Fruit fly (Drosophila melanogaster) whole organism, embryonic: ENCODE data around the gene LysRS.

Experiments
- Antp ChIP-seq: fragments of 200-800 bp; sonication (Bioruptor generic); optimal IDR thresholded peaks from 3 replicates; lab custom pipeline; 2016; ENCODE audit warnings: missing biosample characterization, missing genetic modification characterization
- BtbVII ChIP-seq: fragments of 200-800 bp; sonication (Bioruptor generic); optimal IDR thresholded peaks from 3 replicates; lab custom pipeline; 2017; ENCODE audit warnings: missing biosample characterization, mild to moderate bottlenecking, missing genetic modification characterization
- C15 ChIP-seq: fragments of 200-800 bp; sonication (Bioruptor generic); IDR thresholded peaks from 3 replicates; pipeline ENCODE4 v1.3.6; 2022; ENCODE audit warnings: missing biosample characterization, missing genetic modification characterization
- CG10431 ChIP-seq: fragments of 200-800 bp; sonication (Bioruptor generic); optimal IDR thresholded peaks from 3 replicates; lab custom pipeline; 2018; ENCODE audit warnings: missing biosample characterization, mild to moderate bottlenecking, missing genetic modification characterization
- CG10959 ChIP-seq: fragments of 200-800 bp; sonication (Bioruptor generic); IDR thresholded peaks from 2 replicates; pipeline ENCODE4 v1.3.6; 2022; ENCODE audit warnings: missing biosample characterization, missing genetic modification characterization
- CG12236 ChIP-seq: fragments of 200-800 bp; sonication (Bioruptor generic); optimal IDR thresholded peaks from 2 replicates; lab custom pipeline; 2016; ENCODE audit warnings: missing biosample characterization, missing genetic modification characterization
- CG14965 ChIP-seq: fragments of 200-800 bp; sonication (Bioruptor generic); optimal IDR thresholded peaks from 2 replicates; lab custom pipeline; 2016; ENCODE audit warnings: missing biosample characterization, missing genetic modification characterization, borderline replicate concordance
- CG16779 ChIP-seq: fragments of 200-800 bp; sonication (Bioruptor generic); IDR thresholded peaks from 2 replicates; pipeline ENCODE4 v1.3.6; 2022; ENCODE audit warnings: missing biosample characterization, missing genetic modification characterization
- CG17328 ChIP-seq: fragments of 200-800 bp; sonication (Bioruptor generic); IDR thresholded peaks from 2 replicates; pipeline ENCODE4 v1.3.6; 2022; ENCODE audit warnings: missing biosample characterization, missing genetic modification characterization
- CG17612 ChIP-seq: fragments of 200-800 bp; sonication (Bioruptor generic); IDR thresholded peaks from 2 replicates; pipeline ENCODE4 v1.3.6; 2022; ENCODE audit warnings: missing biosample characterization, missing genetic modification characterization
- CG17912 ChIP-seq: fragments of 200-800 bp; sonication (Bioruptor generic); optimal IDR thresholded peaks from 2 replicates; lab custom pipeline; 2018; ENCODE audit warnings: missing biosample characterization, mild to moderate bottlenecking, missing genetic modification characterization
- CG2116 ChIP-seq: fragments of 200-800 bp; sonication (Bioruptor generic); optimal IDR thresholded peaks from 3 replicates; lab custom pipeline; 2018; ENCODE audit warnings: missing biosample characterization, mild to moderate bottlenecking, missing genetic modification characterization
- CG2120 ChIP-seq: fragments of 200-800 bp; sonication (Bioruptor generic); optimal IDR thresholded peaks from 3 replicates; lab custom pipeline; 2016; ENCODE audit warnings: missing biosample characterization, missing genetic modification characterization
- CG2678 ChIP-seq: fragments of 200-800 bp; sonication (Bioruptor generic); optimal IDR thresholded peaks from 3 replicates; lab custom pipeline; 2019; ENCODE audit warnings: missing biosample characterization, mild to moderate bottlenecking, missing genetic modification characterization, moderate library complexity
- CG30020 ChIP-seq: fragments of 200-800 bp; optimal IDR thresholded peaks from 2 replicates; lab custom pipeline; 2019; ENCODE audit warnings: missing biosample characterization, mild to moderate bottlenecking, missing genetic modification characterization, moderate library complexity
- CG3407 ChIP-seq: fragments of 200-800 bp; sonication (Bioruptor generic); optimal IDR thresholded peaks from 2 replicates; lab custom pipeline; 2018; ENCODE audit warnings: missing biosample characterization, mild to moderate bottlenecking, missing genetic modification characterization
- CG5245 ChIP-seq: fragments of 200-800 bp; sonication (Bioruptor generic); optimal IDR thresholded peaks from 3 replicates; lab custom pipeline; 2016; ENCODE audit warnings: missing biosample characterization, missing genetic modification characterization
- CG6813 ChIP-seq: fragments of 200-800 bp; sonication (Bioruptor generic); optimal IDR thresholded peaks from 2 replicates; lab custom pipeline; 2017; ENCODE audit warnings: missing biosample characterization, missing genetic modification characterization, mild to moderate bottlenecking, moderate library complexity, missing genetic modification reagents
- CG7372 ChIP-seq: fragments of 200-800 bp; sonication (Bioruptor generic); IDR thresholded peaks from 2 replicates; pipeline ENCODE4 v1.3.6; 2022; ENCODE audit warnings: missing biosample characterization, missing genetic modification characterization
- CG8089 ChIP-seq: fragments of 200-800 bp; sonication (Bioruptor generic); optimal IDR thresholded peaks from 3 replicates; lab custom pipeline; 2016; ENCODE audit warnings: missing biosample characterization, missing genetic modification characterization
- CG8359 ChIP-seq: fragments of 200-800 bp; sonication (Bioruptor generic); optimal IDR thresholded peaks from 2 replicates; lab custom pipeline; 2017; ENCODE audit warnings: missing biosample characterization, mild to moderate bottlenecking, missing genetic modification characterization, borderline replicate concordance
- CG9215 ChIP-seq: fragments of 200-800 bp; sonication (Bioruptor generic); IDR thresholded peaks from 2 replicates; pipeline ENCODE4 v1.3.6; 2022; ENCODE audit warnings: missing biosample characterization, missing genetic modification characterization
- Camta ChIP-seq: fragments of 200-800 bp; sonication (Bioruptor generic); optimal IDR thresholded peaks from 2 replicates; lab custom pipeline; 2016; ENCODE audit warnings: missing biosample characterization, missing genetic modification characterization
- Dad ChIP-seq: fragments of 200-800 bp; sonication (Bioruptor generic); optimal IDR thresholded peaks from 3 replicates; lab custom pipeline; 2016; ENCODE audit warnings: missing biosample characterization, missing genetic modification characterization
- Fer2 ChIP-seq: fragments of 200-800 bp; sonication (Bioruptor generic); optimal IDR thresholded peaks from 2 replicates; lab custom pipeline; 2018; ENCODE audit warnings: missing biosample characterization, mild to moderate bottlenecking, missing genetic modification characterization, moderate library complexity
- Hand ChIP-seq: fragments of 200-800 bp; sonication (Bioruptor generic); optimal IDR thresholded peaks from 2 replicates; lab custom pipeline; 2017; ENCODE audit warnings: mild to moderate bottlenecking, missing biosample characterization, missing genetic modification reagents, missing genetic modification characterization
- HmgD ChIP-seq: fragments of 200-800 bp; sonication (Bioruptor generic); optimal IDR thresholded peaks from 3 replicates; lab custom pipeline; 2016; ENCODE audit warnings: missing biosample characterization, missing genetic modification characterization
- NC2α ChIP-seq: fragments of 200-800 bp; sonication (Bioruptor generic); optimal IDR thresholded peaks from 2 replicates; lab custom pipeline; 2016; ENCODE audit warnings: missing biosample characterization, missing genetic modification characterization
- Nf-YB ChIP-seq: fragments of 200-800 bp; sonication (Bioruptor generic); optimal IDR thresholded peaks from 3 replicates; lab custom pipeline; 2019; ENCODE audit warnings: missing biosample characterization, mild to moderate bottlenecking, missing genetic modification characterization, moderate library complexity
- Pdp1 ChIP-seq, 2 experiments: fragments of 200-800 bp; sonication (Bioruptor generic); optimal IDR thresholded peaks; 3 replicates each; lab custom pipeline; 2016; ENCODE audit warnings: missing biosample characterization in 2 of 2, missing genetic modification characterization in 2 of 2, mild to moderate bottlenecking in 1 of 2, moderate library complexity in 1 of 2
- Sox102F ChIP-seq: fragments of 200-800 bp; sonication (Bioruptor generic); optimal IDR thresholded peaks from 2 replicates; lab custom pipeline; 2018; ENCODE audit warnings: missing biosample characterization, mild to moderate bottlenecking, missing genetic modification characterization, moderate library complexity
- Tbp ChIP-seq: fragments of >200 bp; optimal IDR thresholded peaks from 2 replicates; lab custom pipeline; 2018; ENCODE audit warnings: missing biosample characterization, missing genetic modification characterization
- Trl ChIP-seq, 3 experiments: fragments of >200 bp in 2 of 3; fragments of 200-800 bp in 1 of 3; sonication (Bioruptor generic) in 1 of 3; optimal IDR thresholded peaks; 2 replicates in 1 of 3; 3 replicates in 2 of 3; lab custom pipeline; 2016 to 2017; ENCODE audit warnings: missing biosample characterization in 1 of 3, missing genetic modification characterization in 1 of 3
- amos ChIP-seq: fragments of 200-800 bp; sonication (Bioruptor generic); IDR thresholded peaks from 2 replicates; pipeline ENCODE4 v1.3.6; 2022; ENCODE audit warnings: missing biosample characterization, missing genetic modification characterization; ENCODE audit not compliant: partially characterized antibody
- ash1 ChIP-seq: fragments of 200-800 bp; sonication (Bioruptor generic); optimal IDR thresholded peaks from 2 replicates; lab custom pipeline; 2018; ENCODE audit warnings: missing biosample characterization, mild to moderate bottlenecking, missing genetic modification characterization
- bsh ChIP-seq, 2 experiments: fragments of 200-800 bp; sonication (Bioruptor generic); optimal IDR thresholded peaks; 2 replicates each; lab custom pipeline; 2017 to 2018; ENCODE audit warnings: mild to moderate bottlenecking in 2 of 2, missing biosample characterization in 2 of 2, missing genetic modification characterization in 2 of 2, moderate library complexity in 1 of 2
- cg ChIP-seq: fragments of 200-800 bp; sonication (Bioruptor generic); optimal IDR thresholded peaks from 3 replicates; lab custom pipeline; 2019; ENCODE audit warnings: missing biosample characterization, mild to moderate bottlenecking, missing genetic modification characterization, moderate library complexity
- ewg ChIP-seq: fragments of 200-800 bp; sonication (Bioruptor generic); optimal IDR thresholded peaks from 3 replicates; lab custom pipeline; 2017; ENCODE audit warnings: mild to moderate bottlenecking, missing biosample characterization, missing genetic modification reagents, missing genetic modification characterization
- eyg ChIP-seq: fragments of 200-800 bp; sonication (Bioruptor generic); optimal IDR thresholded peaks from 3 replicates; lab custom pipeline; 2016; ENCODE audit warnings: missing biosample characterization, missing genetic modification characterization
- fd3F ChIP-seq: fragments of 200-800 bp; sonication (Bioruptor generic); optimal IDR thresholded peaks from 2 replicates; lab custom pipeline; 2018; ENCODE audit warnings: missing biosample characterization, mild to moderate bottlenecking, missing genetic modification characterization, moderate library complexity
- gsb-n ChIP-seq: fragments of 200-800 bp; sonication (Bioruptor generic); optimal IDR thresholded peaks from 3 replicates; lab custom pipeline; 2018; ENCODE audit warnings: missing biosample characterization, mild to moderate bottlenecking, missing genetic modification characterization
- her ChIP-seq: fragments of 200-800 bp; sonication (Bioruptor generic); optimal IDR thresholded peaks from 2 replicates; lab custom pipeline; 2016; ENCODE audit warnings: missing biosample characterization, missing genetic modification characterization
- inv ChIP-seq: fragments of 200-800 bp; sonication (Bioruptor generic); IDR thresholded peaks from 2 replicates; pipeline ENCODE4 v1.3.6; 2022; ENCODE audit warnings: missing biosample characterization, missing genetic modification characterization; ENCODE audit not compliant: partially characterized antibody
- odd ChIP-seq: fragments of 200-800 bp; sonication (Bioruptor generic); optimal IDR thresholded peaks from 2 replicates; lab custom pipeline; 2017; ENCODE audit warnings: missing biosample characterization, mild to moderate bottlenecking, missing genetic modification characterization
- pfk ChIP-seq: fragments of 200-800 bp; sonication (Bioruptor generic); optimal IDR thresholded peaks from 2 replicates; lab custom pipeline; 2018; ENCODE audit warnings: missing biosample characterization, mild to moderate bottlenecking, missing genetic modification characterization, moderate library complexity
- pum ChIP-seq: fragments of 200-800 bp; sonication (Bioruptor generic); optimal IDR thresholded peaks from 2 replicates; lab custom pipeline; 2016; ENCODE audit warnings: missing biosample characterization, missing genetic modification characterization
- sisA ChIP-seq: fragments of 200-800 bp; sonication (Bioruptor generic); IDR thresholded peaks from 2 replicates; pipeline ENCODE4 v1.3.6; 2022; ENCODE audit warnings: missing biosample characterization, missing genetic modification characterization
- stwl ChIP-seq: fragments of 200-800 bp; sonication (Bioruptor generic); optimal IDR thresholded peaks from 3 replicates; lab custom pipeline; 2018; ENCODE audit warnings: missing biosample characterization, mild to moderate bottlenecking, missing genetic modification characterization, moderate library complexity
- tll ChIP-seq, 2 experiments: fragments of 200-800 bp in 1 of 2; fragments of >200 bp in 1 of 2; sonication (Bioruptor generic) in 1 of 2; optimal IDR thresholded peaks; 2 replicates each; lab custom pipeline; 2017 to 2019; ENCODE audit warnings: missing biosample characterization in 2 of 2, missing genetic modification characterization in 2 of 2, mild to moderate bottlenecking in 1 of 2, moderate library complexity in 1 of 2
- unpg ChIP-seq: fragments of 200-800 bp; sonication (Bioruptor generic); optimal IDR thresholded peaks from 3 replicates; lab custom pipeline; 2018; ENCODE audit warnings: missing biosample characterization, mild to moderate bottlenecking, missing genetic modification characterization, moderate library complexity

LysRS gene

DNA sequence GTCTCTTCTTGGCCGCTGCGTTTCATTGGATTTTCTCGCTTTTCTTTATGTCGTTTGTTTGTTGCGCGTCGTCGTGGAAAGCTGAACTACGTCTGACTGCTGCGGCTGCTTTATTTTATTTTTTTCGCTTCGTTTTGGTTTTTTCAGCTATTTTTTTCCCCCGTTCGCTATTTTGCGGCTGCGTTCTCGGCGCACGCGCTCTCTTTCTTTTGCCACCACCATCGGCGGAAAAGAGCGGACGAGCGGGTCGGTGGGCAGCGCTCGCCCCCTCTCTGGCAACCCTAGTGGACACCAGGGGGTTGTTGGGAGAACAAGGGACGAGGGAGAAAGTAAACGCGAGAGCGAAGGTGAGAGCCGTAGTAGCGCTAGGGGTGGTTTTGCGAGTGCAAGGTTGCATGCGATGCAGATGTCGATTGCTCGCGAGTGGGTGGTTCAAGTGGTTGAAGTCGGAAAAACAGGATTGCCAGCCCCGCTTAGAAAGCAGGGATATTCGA is 30.3 kb upstream of the LysRS start (continued):
- TF ChIP-seq CG14965 (GFP tag; lab: Kevin White, UChicago) (no peak), CG16779 (GFP tag; lab: Robert Waterston, UW) (no peak), CG17328 (no peak), CG10959 (GFP tag; lab: Robert Waterston, UW) (no peak), CG12236 (no peak), HmgD (GFP tag; lab: Kevin White, UChicago) (no peak), stwl (peak; percentile 99), Antp (GFP tag; lab: Kevin White, UChicago) (no peak), Camta (no peak), CG8359 (GFP tag; lab: Kevin White, UChicago) (no peak), CG2678 (tag; lab: Kevin White, UChicago) (no peak), CG2116 (GFP tag; lab: Kevin White, UChicago) (peak; percentile 92), Tbp (GFP tag; lab: Kevin White, UChicago) (no peak), inv (GFP tag; lab: Robert Waterston, UW) (no peak), Fer2 (tag; lab: Kevin White, UChicago) (no peak), CG2120 (GFP tag; lab: Kevin White, UChicago) (no peak), bsh (GFP tag; optimal IDR thresholded peaks at IDR 0.05; lab: Kevin White, UChicago) (peak in 1 of 2 experiments; percentile 4), CG5245 (GFP tag; lab: Kevin White, UChicago) (no peak), eyg (GFP tag; lab: Kevin White, UChicago) (no peak), CG10431 (GFP tag; lab: Kevin White, UChicago) (no peak), Nf-YB (GFP tag; lab: Kevin White, UChicago) (no peak), CG8089 (GFP tag; lab: Kevin White, UChicago) (no peak), ewg (GFP tag; lab: Kevin White, UChicago) (peak; percentile 82), CG17912 (GFP tag; lab: Kevin White, UChicago) (no peak), Pdp1 (GFP tag; optimal IDR thresholded peaks at IDR 0.05; lab: Kevin White, UChicago) (no peak), pfk (GFP tag; lab: Kevin White, UChicago) (no peak), ash1 (GFP tag; lab: Kevin White, UChicago) (no peak), CG9215 (no peak), CG6813 (no peak), Hand (GFP tag; lab: Kevin White, UChicago) (peak; percentile 29), CG7372 (GFP tag; lab: Robert Waterston, UW) (no peak), CG3407 (GFP tag; lab: Kevin White, UChicago) (no peak), pum (GFP tag; lab: Kevin White, UChicago) (no peak), cg (GFP tag; lab: Kevin White, UChicago) (no peak), CG17612 (no peak), her (no peak), Sox102F (peak; percentile 11), amos (0 out of 2 replicates have a peak, but pooled peaks have one; percentile 33), sisA (no peak), tll (GFP tag; optimal IDR thresholded peaks at IDR 0.05; lab: Kevin White, UChicago) (no peak), gsb-n (tag; lab: Kevin White, UChicago) (no peak), Dad (no peak), odd (GFP tag; lab: Kevin White, UChicago) (no peak), Trl (optimal IDR thresholded peaks at IDR 0.05; lab: Kevin White, UChicago) (peak; percentile 69 to 75), Trl (GFP tag; optimal IDR thresholded peaks at IDR 0.05; lab: Kevin White, UChicago) (peak; percentile 52), CG30020 (tag; lab: Kevin White, UChicago) (no peak), NC2α (GFP tag; lab: Kevin White, UChicago) (no peak), C15 (no peak), unpg (no peak), fd3F (GFP tag; lab: Kevin White, UChicago) (no peak), BtbVII (GFP tag; lab: Kevin White, UChicago) (no peak)
